Worm (Caenorhabditis elegans): ENCODE measurements around the gene C49F8.1.

C49F8.1 gene

ce11 chrX:13401311-13401710 is 36.5 kb upstream of the C49F8.1 start:
- TF ChIP-seq Y48G9A.11 (GFP tag; IDR thresholded peaks at IDR 0.05): no peak
- no peak for TF ChIP-seq daf-19 (GFP tag; conservative IDR thresholded peaks at IDR 0.05)
- TF ChIP-seq unc-39 (tag; optimal IDR thresholded peaks at IDR 0.05): no peak
- no peak for TF ChIP-seq pqm-1 (tag; optimal IDR thresholded peaks at IDR 0.05)
- no peak for TF ChIP-seq ZK546.5 (tag; optimal IDR thresholded peaks at IDR 0.05)
- TF ChIP-seq dmd-6 (GFP tag; IDR thresholded peaks at IDR 0.05): peak; percentile 55; the same call in 1 of the 2 replicates
- TF ChIP-seq saeg-2 (GFP tag; IDR thresholded peaks at IDR 0.05): no peak
- TF ChIP-seq Y75B8A.6 (GFP tag; IDR thresholded peaks at IDR 0.05): no peak
- no peak for TF ChIP-seq F37D6.2 (tag; optimal IDR thresholded peaks at IDR 0.05)
- peak in 1 of 2 experiments; percentile 0 for TF ChIP-seq mdl-1 (tag; optimal IDR thresholded peaks at IDR 0.05)
- no peak for TF ChIP-seq ceh-44 (GFP tag; IDR thresholded peaks at IDR 0.05)
- TF ChIP-seq fos-1 (tag; optimal IDR thresholded peaks at IDR 0.05): no peak
- no peak for TF ChIP-seq egl-43 (GFP tag; IDR thresholded peaks at IDR 0.05)
- TF ChIP-seq cey-2 (tag; optimal IDR thresholded peaks at IDR 0.05; ENCODE audit: borderline replicate concordance, insufficient read depth): no peak
- TF ChIP-seq Y105C5A.15 (GFP tag; IDR thresholded peaks at IDR 0.05): no peak
- no peak for TF ChIP-seq daf-8 (GFP tag; IDR thresholded peaks at IDR 0.05)
- TF ChIP-seq vab-7 (GFP tag; IDR thresholded peaks at IDR 0.05): no peak
- no peak for TF ChIP-seq madf-9 (GFP tag; conservative IDR thresholded peaks at IDR 0.05)
- TF ChIP-seq dmd-9 (GFP tag; IDR thresholded peaks at IDR 0.05): no peak
- TF ChIP-seq lin-13 (GFP tag; optimal IDR thresholded peaks at IDR 0.05): no peak
- TF ChIP-seq snpc-1.2 (GFP tag; IDR thresholded peaks at IDR 0.05): no peak
- TF ChIP-seq nhr-10 (tag; optimal IDR thresholded peaks at IDR 0.05): no peak
- TF ChIP-seq tag-97 (GFP tag; IDR thresholded peaks at IDR 0.05): no peak
- TF ChIP-seq hlh-11 (tag; optimal IDR thresholded peaks at IDR 0.05): peak; percentile 52
- TF ChIP-seq hif-1 (tag; optimal IDR thresholded peaks at IDR 0.05): no peak
- TF ChIP-seq F10B5.3 (tag; optimal IDR thresholded peaks at IDR 0.05): no peak
- TF ChIP-seq ces-1 (GFP tag; optimal IDR thresholded peaks at IDR 0.05): no peak
- TF ChIP-seq sdz-12 (GFP tag; optimal IDR thresholded peaks at IDR 0.05): no peak
- no peak for TF ChIP-seq zip-11 (GFP tag; IDR thresholded peaks at IDR 0.05)
- no peak for TF ChIP-seq lin-29 (GFP tag; IDR thresholded peaks at IDR 0.05)
- no peak for TF ChIP-seq unc-130 (GFP tag; optimal IDR thresholded peaks at IDR 0.05)
- TF ChIP-seq mxl-3 (GFP tag; optimal IDR thresholded peaks at IDR 0.05): peak; percentile 21
- no peak for TF ChIP-seq tra-1 (GFP tag; IDR thresholded peaks at IDR 0.05)
- no peak for TF ChIP-seq spr-3 (GFP tag; optimal IDR thresholded peaks at IDR 0.05)
- TF ChIP-seq D1046.2 (GFP tag; IDR thresholded peaks at IDR 0.05): no peak
- no peak for TF ChIP-seq nhr-102 (tag; optimal IDR thresholded peaks at IDR 0.05)
- TF ChIP-seq hmg-1.1 (GFP tag; IDR thresholded peaks at IDR 0.05): 0 out of 2 replicates have a peak, but pooled peaks have one; percentile 25
- TF ChIP-seq lin-1 (GFP tag; IDR thresholded peaks at IDR 0.05): no peak
- peak in 1 of 2 experiments; percentile 26 for TF ChIP-seq daf-16 (GFP tag; optimal IDR thresholded peaks at IDR 0.05)
- TF ChIP-seq daf-16 (tag; optimal IDR thresholded peaks at IDR 0.05): peak; percentile 89
- no peak for TF ChIP-seq F26F4.8 (GFP tag; conservative IDR thresholded peaks at IDR 0.05)
- no peak for TF ChIP-seq snpc-4 (tag; optimal IDR thresholded peaks at IDR 0.05)
- TF ChIP-seq dve-1 (tag; optimal IDR thresholded peaks at IDR 0.05; ENCODE audit: insufficient read depth): peak; percentile 69
- TF ChIP-seq lin-15B (tag; optimal IDR thresholded peaks at IDR 0.05): no peak
- TF ChIP-seq ztf-7 (tag; optimal IDR thresholded peaks at IDR 0.05): peak; percentile 24
- no peak for TF ChIP-seq dpl-1 (GFP tag; optimal IDR thresholded peaks at IDR 0.05)
- no peak for TF ChIP-seq mxl-2 (GFP tag; conservative IDR thresholded peaks at IDR 0.05)
- TF ChIP-seq jun-1 (tag; optimal IDR thresholded peaks at IDR 0.05): peak; percentile 8
- TF ChIP-seq ztf-11 (tag; optimal IDR thresholded peaks at IDR 0.05): no peak
- TF ChIP-seq T20F7.1 (GFP tag; optimal IDR thresholded peaks at IDR 0.05): no peak
- no peak for TF ChIP-seq F49E8.2 (tag; optimal IDR thresholded peaks at IDR 0.05; ENCODE audit: borderline replicate concordance)
- TF ChIP-seq lin-38 (GFP tag; IDR thresholded peaks at IDR 0.05): no peak

Measured in whole organism, L4 larva.